Worm (Caenorhabditis elegans): ENCODE measurements around the gene str-32.

DNA sequence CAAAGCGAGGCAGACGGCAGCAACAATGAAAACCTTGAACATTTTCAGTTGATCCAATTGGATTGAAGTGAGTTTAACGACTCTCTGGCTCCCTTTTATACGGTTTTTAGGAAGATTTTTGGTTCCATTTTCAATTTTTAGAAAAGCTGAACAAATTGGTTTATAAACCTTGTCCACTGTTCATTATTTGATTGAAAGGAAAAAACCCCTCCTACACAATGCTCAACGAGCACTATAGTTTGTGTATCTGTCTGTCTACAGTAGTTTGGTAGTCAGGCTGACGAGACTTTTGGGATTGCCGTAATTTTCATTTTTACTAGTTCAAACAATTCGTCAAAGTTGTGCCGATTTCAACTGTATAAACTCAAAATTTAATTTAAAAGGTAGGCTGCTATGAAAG is 2.0 kb downstream of the str-32 start, which contains the start of gene T19H12.15:
- TF ChIP-seq mec-3 (tag; optimal IDR thresholded peaks at IDR 0.05; ENCODE audit: borderline replicate concordance) (no peak), sox-4 (tag; optimal IDR thresholded peaks at IDR 0.05) (no peak), lim-6 (tag; optimal IDR thresholded peaks at IDR 0.05) (no peak), tbx-2 (tag; optimal IDR thresholded peaks at IDR 0.05) (no peak), ceh-34 (tag; optimal IDR thresholded peaks at IDR 0.05) (no peak), eyg-1 (tag; optimal IDR thresholded peaks at IDR 0.05) (no peak), unc-86 (tag; optimal IDR thresholded peaks at IDR 0.05) (no peak), dmd-4 (tag; optimal IDR thresholded peaks at IDR 0.05; ENCODE audit: borderline replicate concordance) (no peak), ceh-22 (tag; optimal IDR thresholded peaks at IDR 0.05) (no peak), unc-55 (GFP tag; optimal IDR thresholded peaks at IDR 0.05) (no peak)
